Fruit fly (Drosophila melanogaster): ENCODE results near the gene Plod.

Gene Plod

DNA sequence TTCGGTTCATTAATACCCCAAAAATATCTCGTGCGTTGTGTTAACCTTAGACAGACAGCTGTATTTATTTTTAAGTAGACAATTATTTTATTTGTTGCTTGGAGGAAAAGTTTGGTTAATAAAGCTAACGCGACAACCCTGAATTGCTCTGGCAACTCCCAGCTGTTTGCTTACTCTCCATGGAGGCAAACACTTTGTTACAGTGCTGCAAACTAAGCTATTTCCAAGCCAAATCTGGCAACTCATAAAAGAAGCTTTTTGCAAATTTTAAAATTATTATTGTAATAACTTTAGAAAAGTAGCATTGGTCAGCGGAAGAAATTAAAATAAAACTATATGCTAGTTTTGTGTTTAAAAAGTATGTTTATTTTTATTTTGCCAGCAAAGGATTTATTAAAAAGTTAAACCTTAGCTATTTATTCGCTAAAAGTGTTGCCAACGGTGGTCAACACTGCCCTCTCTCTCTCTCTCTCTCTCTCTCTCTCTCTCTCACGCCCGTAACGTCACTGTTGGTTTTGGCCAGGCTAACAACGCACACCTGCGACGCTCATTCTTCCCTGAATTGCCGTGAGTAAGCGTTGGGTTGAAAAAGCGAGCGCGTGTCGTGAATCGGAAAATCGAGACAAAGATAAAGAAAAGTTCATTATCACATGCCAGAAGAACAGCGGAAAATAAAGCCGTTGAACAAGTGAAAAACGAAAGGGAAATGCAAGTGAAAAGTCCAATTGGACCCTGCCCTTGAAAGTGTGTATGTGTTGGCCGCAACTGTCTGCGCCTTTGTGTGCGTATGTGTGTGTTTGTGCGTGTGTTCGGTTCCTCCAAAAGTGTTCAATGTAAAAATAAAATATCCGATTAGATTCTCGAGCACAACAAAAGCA lies 9.7 kb upstream of the Plod start:
- TF ChIP-seq usp (GFP tag; optimal IDR thresholded peaks at IDR 0.05) (no peak), EcR (GFP tag; optimal IDR thresholded peaks at IDR 0.05) (no peak), Dll (optimal IDR thresholded peaks at IDR 0.05) (no peak), pan (optimal IDR thresholded peaks at IDR 0.05) (no peak), psq (optimal IDR thresholded peaks at IDR 0.05) (no peak), CG8478 (optimal IDR thresholded peaks at IDR 0.05) (no peak)

- no peak for TF ChIP-seq Dll (optimal IDR thresholded peaks at IDR 0.05)
- no peak for TF ChIP-seq pan (optimal IDR thresholded peaks at IDR 0.05)
- TF ChIP-seq usp (GFP tag; optimal IDR thresholded peaks at IDR 0.05), result no peak
- TF ChIP-seq CG8478 (optimal IDR thresholded peaks at IDR 0.05), result no peak
- TF ChIP-seq psq (optimal IDR thresholded peaks at IDR 0.05), result no peak
- no peak for TF ChIP-seq EcR (GFP tag; optimal IDR thresholded peaks at IDR 0.05)
Observed at dm6 chr3L:11214406-11215243, 8.8 kb upstream of the Plod start, which contains the start of gene CG42671. CG42671 (plus strand) TSS chr3L:11214505.

dm6 chr3L:11213643-11214042 lies 7.8 kb upstream of the Plod start:
- TF ChIP-seq EcR (GFP tag; optimal IDR thresholded peaks at IDR 0.05) (no peak), usp (GFP tag; optimal IDR thresholded peaks at IDR 0.05) (no peak), psq (optimal IDR thresholded peaks at IDR 0.05) (no peak), Dll (optimal IDR thresholded peaks at IDR 0.05) (no peak), CG8478 (optimal IDR thresholded peaks at IDR 0.05) (no peak), pan (optimal IDR thresholded peaks at IDR 0.05) (no peak)

- TF ChIP-seq EcR (GFP tag; optimal IDR thresholded peaks at IDR 0.05) (no peak), Dll (optimal IDR thresholded peaks at IDR 0.05) (no peak), pan (optimal IDR thresholded peaks at IDR 0.05) (no peak), psq (optimal IDR thresholded peaks at IDR 0.05) (no peak), CG8478 (optimal IDR thresholded peaks at IDR 0.05) (no peak), usp (GFP tag; optimal IDR thresholded peaks at IDR 0.05) (no peak)
Observed at dm6 chr3L:11210517-11210916, 4.7 kb upstream of the Plod start, which contains the start of the genes Ube3a and CG7600. Ube3a (minus strand) TSS chr3L:11210583. CG7600 (plus strand) TSS chr3L:11210786.

dm6 chr3L:11204852-11205251 lies 964 bp downstream of the Plod start:
- TF ChIP-seq psq (optimal IDR thresholded peaks at IDR 0.05) (no peak), CG8478 (optimal IDR thresholded peaks at IDR 0.05) (no peak), usp (GFP tag; optimal IDR thresholded peaks at IDR 0.05) (no peak), EcR (GFP tag; optimal IDR thresholded peaks at IDR 0.05) (no peak), Dll (optimal IDR thresholded peaks at IDR 0.05) (no peak), pan (optimal IDR thresholded peaks at IDR 0.05) (no peak)

- no peak for TF ChIP-seq CG8478 (optimal IDR thresholded peaks at IDR 0.05)
- no peak for TF ChIP-seq usp (GFP tag; optimal IDR thresholded peaks at IDR 0.05)
- no peak for TF ChIP-seq pan (optimal IDR thresholded peaks at IDR 0.05)
Observed at dm6 chr3L:11203820-11204449, 1.9 kb downstream of the Plod start.

DNA sequence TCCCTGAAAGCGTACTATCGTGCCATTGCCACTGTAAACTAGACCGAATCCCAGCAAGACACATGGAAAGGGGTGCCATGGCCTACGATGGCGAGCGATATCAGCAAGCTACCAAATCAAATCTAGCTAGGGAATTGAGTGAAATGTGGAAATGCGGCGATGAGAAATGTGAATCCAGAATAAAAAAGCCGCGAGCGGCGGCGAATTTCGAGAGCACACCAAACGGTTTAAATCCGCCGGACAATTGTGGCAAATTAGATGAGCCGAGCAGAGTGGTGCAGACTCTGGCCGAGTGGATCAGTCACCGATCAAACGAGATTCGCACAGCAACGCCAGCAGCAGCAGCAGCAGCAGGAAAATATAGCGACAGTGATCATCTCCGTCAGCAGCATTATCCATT lies 4.8 kb downstream of the Plod start, which contains the start of gene nkt:
Gene nkt (plus strand): TSS at position 301 of the 400 bp plus-strand sequence.
- TF ChIP-seq usp (GFP tag; optimal IDR thresholded peaks at IDR 0.05) (no peak), Dll (optimal IDR thresholded peaks at IDR 0.05) (no peak)

DNA sequence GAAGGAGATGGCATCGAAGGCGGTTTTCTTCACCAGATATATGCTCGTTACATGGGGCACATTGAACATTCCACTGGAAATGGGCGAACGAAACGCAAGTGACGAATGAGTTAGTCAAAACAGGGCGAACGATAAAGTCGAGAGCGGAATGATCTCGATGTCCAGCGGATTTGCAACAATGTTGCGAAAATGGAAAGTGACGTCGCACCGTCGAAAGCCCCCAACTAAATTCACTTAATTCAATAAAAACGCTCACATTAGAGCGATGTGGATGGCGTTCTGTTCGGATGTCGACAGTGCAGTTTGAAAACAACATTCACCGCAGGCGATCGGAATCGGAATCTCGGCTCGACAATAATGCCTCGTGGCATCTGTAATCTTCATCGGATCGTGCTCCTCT lies 6.5 kb downstream of the Plod start, which contains the start of gene CG7607:
Gene CG7607 (plus strand): TSS at position 301 of the 400 bp plus-strand sequence.
- TF ChIP-seq pan (optimal IDR thresholded peaks at IDR 0.05) (no peak), psq (optimal IDR thresholded peaks at IDR 0.05) (no peak), usp (GFP tag; optimal IDR thresholded peaks at IDR 0.05) (no peak), EcR (GFP tag; optimal IDR thresholded peaks at IDR 0.05) (no peak), CG8478 (optimal IDR thresholded peaks at IDR 0.05) (no peak), Dll (optimal IDR thresholded peaks at IDR 0.05) (no peak)

dm6 chr3L:11198375-11198774 lies 7.4 kb downstream of the Plod start:
- TF ChIP-seq psq (optimal IDR thresholded peaks at IDR 0.05) (no peak), pan (optimal IDR thresholded peaks at IDR 0.05) (no peak), Dll (optimal IDR thresholded peaks at IDR 0.05) (no peak), EcR (GFP tag; optimal IDR thresholded peaks at IDR 0.05) (no peak), CG8478 (optimal IDR thresholded peaks at IDR 0.05) (no peak), usp (GFP tag; optimal IDR thresholded peaks at IDR 0.05) (no peak)

DNA sequence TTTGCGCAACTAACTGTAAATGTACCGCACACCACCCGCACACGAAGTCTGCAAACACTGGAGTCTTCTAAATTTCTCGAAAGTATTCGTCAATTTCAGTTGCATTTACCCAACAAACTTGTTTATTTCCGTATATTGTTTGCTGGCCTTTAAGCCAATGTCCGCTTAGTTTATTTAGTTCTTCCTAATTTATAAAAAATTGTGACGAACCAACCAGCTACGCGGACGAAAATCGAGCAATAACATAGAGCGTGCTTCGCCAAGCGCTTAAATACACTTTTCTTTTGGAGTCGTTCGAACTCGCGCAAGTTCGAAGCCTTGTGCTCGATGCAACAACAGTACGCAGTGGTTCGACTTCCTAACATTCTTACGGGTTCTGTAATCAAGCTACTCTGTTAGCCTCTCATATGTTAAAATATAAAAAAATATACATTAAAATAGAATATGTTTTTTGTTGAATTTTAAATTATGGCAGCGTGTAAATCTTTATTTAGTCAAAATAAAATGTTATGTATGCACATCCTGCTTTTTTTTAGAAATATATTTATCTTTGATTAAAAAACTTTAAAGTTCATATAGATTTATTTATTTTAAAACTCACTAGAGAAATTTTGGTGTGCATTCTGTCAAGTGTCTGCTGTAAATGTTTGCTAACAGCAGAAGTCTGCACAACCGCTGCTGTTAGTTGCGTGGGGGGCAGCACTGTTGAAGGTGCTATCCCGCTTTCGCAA lies 8.4 kb downstream of the Plod start, which contains the start of gene GlcAT-P:
Gene GlcAT-P (minus strand): TSS at position 246 of the 731 bp plus-strand sequence.
- no peak for TF ChIP-seq psq (optimal IDR thresholded peaks at IDR 0.05)
- no peak for TF ChIP-seq EcR (GFP tag; optimal IDR thresholded peaks at IDR 0.05)
- no peak for TF ChIP-seq CG8478 (optimal IDR thresholded peaks at IDR 0.05)
- TF ChIP-seq Dll (optimal IDR thresholded peaks at IDR 0.05), result no peak
- no peak for TF ChIP-seq pan (optimal IDR thresholded peaks at IDR 0.05)
- TF ChIP-seq usp (GFP tag; optimal IDR thresholded peaks at IDR 0.05), result no peak

- TF ChIP-seq Dll (optimal IDR thresholded peaks at IDR 0.05) (no peak), pan (optimal IDR thresholded peaks at IDR 0.05) (no peak), usp (GFP tag; optimal IDR thresholded peaks at IDR 0.05) (no peak), EcR (GFP tag; optimal IDR thresholded peaks at IDR 0.05) (no peak)
Observed at dm6 chr3L:11196860-11197259, 9.0 kb downstream of the Plod start.
